Fruit fly (Drosophila melanogaster) whole organism, embryonic: ENCODE data around the gene bma.

Experiments used
- Antp ChIP-seq: fragments of 200-800 bp; sonication (Bioruptor generic); optimal IDR thresholded peaks from 3 replicates; lab custom pipeline; 2016; ENCODE audit warnings: missing biosample characterization, missing genetic modification characterization
- BEAF-32 ChIP-seq: fragments of 200-800 bp; sonication (Bioruptor generic); optimal IDR thresholded peaks from 3 replicates; lab custom pipeline; 2017; ENCODE audit warnings: missing biosample characterization, missing genetic modification characterization, mild to moderate bottlenecking, moderate library complexity, missing genetic modification reagents
- CG10274 ChIP-seq: fragments of 200-800 bp; sonication (Bioruptor generic); optimal IDR thresholded peaks from 3 replicates; lab custom pipeline; 2017; ENCODE audit warnings: missing biosample characterization, mild to moderate bottlenecking, missing genetic modification characterization
- CG10959 ChIP-seq: fragments of 200-800 bp; sonication (Bioruptor generic); IDR thresholded peaks from 2 replicates; pipeline ENCODE4 v1.3.6; 2022; ENCODE audit warnings: missing biosample characterization, missing genetic modification characterization
- CG10979 ChIP-seq: fragments of 200-800 bp; sonication (Bioruptor generic); optimal IDR thresholded peaks from 2 replicates; lab custom pipeline; 2018; ENCODE audit warnings: missing biosample characterization, mild to moderate bottlenecking, missing genetic modification characterization, moderate library complexity
- CG11723 ChIP-seq: fragments of 200-800 bp; sonication (Bioruptor generic); optimal IDR thresholded peaks from 2 replicates; lab custom pipeline; 2017; ENCODE audit warnings: missing biosample characterization, mild to moderate bottlenecking, missing genetic modification characterization
- CG12219 ChIP-seq: fragments of 200-800 bp; sonication (Bioruptor generic); optimal IDR thresholded peaks from 3 replicates; lab custom pipeline; 2018; ENCODE audit warnings: missing biosample characterization, mild to moderate bottlenecking, missing genetic modification characterization
- CG12659 ChIP-seq: fragments of 200-800 bp; sonication (Bioruptor generic); optimal IDR thresholded peaks from 3 replicates; lab custom pipeline; 2017; ENCODE audit warnings: mild to moderate bottlenecking, missing biosample characterization, missing genetic modification reagents, missing genetic modification characterization
- CG13894 ChIP-seq: fragments of 200-800 bp; sonication (Bioruptor generic); optimal IDR thresholded peaks from 3 replicates; lab custom pipeline; 2018; ENCODE audit warnings: missing biosample characterization, mild to moderate bottlenecking, missing genetic modification characterization, moderate library complexity
- CG14441 ChIP-seq: fragments of 200-800 bp; sonication (Bioruptor generic); IDR thresholded peaks from 2 replicates; pipeline ENCODE4 v1.3.6; 2022; ENCODE audit warnings: missing biosample characterization, missing genetic modification characterization
- CG1602 ChIP-seq: fragments of 200-800 bp; sonication (Bioruptor generic); optimal IDR thresholded peaks from 3 replicates; lab custom pipeline; 2016; ENCODE audit warnings: missing biosample characterization, missing genetic modification characterization
- CG16863 ChIP-seq: fragments of 200-800 bp; sonication (Bioruptor generic); optimal IDR thresholded peaks from 3 replicates; lab custom pipeline; 2016; ENCODE audit warnings: missing biosample characterization, missing genetic modification characterization
- CG17829 ChIP-seq: fragments of 200-800 bp; optimal IDR thresholded peaks from 2 replicates; lab custom pipeline; 2019; ENCODE audit warnings: missing biosample characterization, mild to moderate bottlenecking, missing genetic modification characterization, moderate library complexity
- CG1832 ChIP-seq: fragments of 200-800 bp; sonication (Bioruptor generic); optimal IDR thresholded peaks from 2 replicates; lab custom pipeline; 2017; ENCODE audit warnings: missing biosample characterization, mild to moderate bottlenecking, missing genetic modification characterization, inconsistent platforms
- CG2202 ChIP-seq: fragments of 200-800 bp; sonication (Bioruptor generic); optimal IDR thresholded peaks from 2 replicates; lab custom pipeline; 2018; ENCODE audit warnings: missing biosample characterization, mild to moderate bottlenecking, missing genetic modification characterization
- CG31441 ChIP-seq: fragments of 200-800 bp; sonication (Bioruptor generic); IDR thresholded peaks from 2 replicates; pipeline ENCODE4 v1.3.6; 2022; ENCODE audit warnings: missing biosample characterization, missing genetic modification characterization
- CG32532 ChIP-seq: fragments of 200-800 bp; sonication (Bioruptor generic); IDR thresholded peaks from 2 replicates; pipeline ENCODE4 v1.3.6; 2022; ENCODE audit warnings: missing biosample characterization, missing genetic modification characterization
- CG32767 ChIP-seq: fragments of 200-800 bp; sonication (Bioruptor generic); IDR thresholded peaks from 2 replicates; pipeline ENCODE4 v1.3.6; 2022; ENCODE audit warnings: missing biosample characterization, missing genetic modification characterization
- CG33213 ChIP-seq: fragments of 200-800 bp; sonication (Bioruptor generic); optimal IDR thresholded peaks from 3 replicates; lab custom pipeline; 2016; ENCODE audit warnings: missing biosample characterization, missing genetic modification characterization
- CG3838 ChIP-seq: fragments of 200-800 bp; sonication (Bioruptor generic); optimal IDR thresholded peaks from 3 replicates; lab custom pipeline; 2016; ENCODE audit warnings: missing biosample characterization, missing genetic modification characterization
- CG3847 ChIP-seq: fragments of 200-800 bp; sonication (Bioruptor generic); IDR thresholded peaks from 2 replicates; pipeline ENCODE4 v1.3.6; 2022; ENCODE audit warnings: missing biosample characterization, missing genetic modification characterization
- CG4404 ChIP-seq: fragments of 200-800 bp; sonication (Bioruptor generic); IDR thresholded peaks from 2 replicates; pipeline ENCODE4 v1.3.6; 2022; ENCODE audit warnings: missing biosample characterization, missing genetic modification characterization
- CG6854 ChIP-seq: fragments of 200-800 bp; sonication (Bioruptor generic); optimal IDR thresholded peaks from 3 replicates; lab custom pipeline; 2017; ENCODE audit warnings: missing biosample characterization, mild to moderate bottlenecking, missing genetic modification characterization
- Dip2 ChIP-seq: fragments of 200-800 bp; sonication (Bioruptor generic); IDR thresholded peaks from 2 replicates; pipeline ENCODE4 v1.3.6; 2022; ENCODE audit warnings: missing biosample characterization, missing genetic modification characterization
- Dll ChIP-seq: fragments of 200-800 bp; sonication (Bioruptor generic); IDR thresholded peaks from 4 replicates; pipeline ENCODE4 v1.3.6; 2022; ENCODE audit warnings: missing biosample characterization, missing genetic modification characterization; ENCODE audit not compliant: partially characterized antibody
- Doc3 ChIP-seq: fragments of 200-800 bp; sonication (Bioruptor generic); IDR thresholded peaks from 3 replicates; pipeline ENCODE4 v1.3.6; 2022; ENCODE audit warnings: missing biosample characterization, missing genetic modification characterization; ENCODE audit not compliant: partially characterized antibody
- E2f1 ChIP-seq: fragments of 200-800 bp; sonication (Bioruptor generic); IDR thresholded peaks from 2 replicates; pipeline ENCODE4 v1.3.6; 2022; ENCODE audit warnings: missing biosample characterization, missing genetic modification characterization
- Jarid2 ChIP-seq: fragments of 200-800 bp; sonication (Bioruptor generic); optimal IDR thresholded peaks from 3 replicates; lab custom pipeline; 2017; ENCODE audit warnings: mild to moderate bottlenecking, missing biosample characterization, missing genetic modification reagents, missing genetic modification characterization
- Lim3 ChIP-seq: fragments of 200-800 bp; sonication (Bioruptor generic); IDR thresholded peaks from 2 replicates; pipeline ENCODE4 v1.3.6; 2022; ENCODE audit warnings: missing biosample characterization, missing genetic modification characterization
- MTF-1 ChIP-seq: fragments of 200-800 bp; sonication (Bioruptor generic); optimal IDR thresholded peaks from 2 replicates; lab custom pipeline; 2018; ENCODE audit warnings: missing biosample characterization, mild to moderate bottlenecking, missing genetic modification characterization, borderline replicate concordance
- Max ChIP-seq: fragments of 200-800 bp; sonication (Bioruptor generic); optimal IDR thresholded peaks from 2 replicates; lab custom pipeline; 2016; ENCODE audit warnings: missing biosample characterization, mild to moderate bottlenecking, missing genetic modification characterization
- Mes4 ChIP-seq: fragments of 200-800 bp; sonication (Bioruptor generic); optimal IDR thresholded peaks from 2 replicates; lab custom pipeline; 2016; ENCODE audit warnings: missing biosample characterization, missing genetic modification characterization
- NFAT ChIP-seq: fragments of 200-800 bp; sonication (Bioruptor generic); IDR thresholded peaks from 2 replicates; pipeline ENCODE4 v1.3.6; 2022; ENCODE audit warnings: missing biosample characterization, missing genetic modification characterization
- Nf-YC ChIP-seq: fragments of 200-800 bp; optimal IDR thresholded peaks from 3 replicates; lab custom pipeline; 2019; ENCODE audit warnings: missing biosample characterization, mild to moderate bottlenecking, missing genetic modification characterization, moderate library complexity
- Opbp ChIP-seq: fragments of 200-800 bp; sonication (Bioruptor generic); IDR thresholded peaks from 3 replicates; pipeline ENCODE4 v1.3.6; 2022; ENCODE audit warnings: missing biosample characterization, missing genetic modification characterization; ENCODE audit not compliant: partially characterized antibody
- Optix ChIP-seq: fragments of 200-800 bp; sonication (Bioruptor generic); IDR thresholded peaks from 3 replicates; pipeline ENCODE4 v1.3.6; 2022; ENCODE audit warnings: missing biosample characterization, missing genetic modification characterization
- chif ChIP-seq, 2 experiments: fragments of 200-800 bp; sonication (Bioruptor generic); optimal IDR thresholded peaks; 3 replicates each; lab custom pipeline; 2016; ENCODE audit warnings: missing biosample characterization in 2 of 2, missing genetic modification characterization in 2 of 2
- crp ChIP-seq, 2 experiments: fragments of 200-800 bp; sonication (Bioruptor generic); optimal IDR thresholded peaks; 2 replicates in 1 of 2; 3 replicates in 1 of 2; lab custom pipeline; 2017; ENCODE audit warnings: missing biosample characterization in 2 of 2, missing genetic modification characterization in 2 of 2, mild to moderate bottlenecking in 1 of 2, moderate library complexity in 1 of 2
- exex ChIP-seq: fragments of 200-800 bp; sonication (Bioruptor generic); optimal IDR thresholded peaks from 4 replicates; lab custom pipeline; 2018; ENCODE audit warnings: missing biosample characterization, mild to moderate bottlenecking, missing genetic modification characterization, moderate library complexity
- h ChIP-seq: fragments of >200 bp; optimal IDR thresholded peaks from 2 replicates; lab custom pipeline; 2017
- inv ChIP-seq: fragments of 200-800 bp; sonication (Bioruptor generic); IDR thresholded peaks from 2 replicates; pipeline ENCODE4 v1.3.6; 2022; ENCODE audit warnings: missing biosample characterization, missing genetic modification characterization; ENCODE audit not compliant: partially characterized antibody
- jing ChIP-seq: fragments of 200-800 bp; sonication (Bioruptor generic); optimal IDR thresholded peaks from 2 replicates; lab custom pipeline; 2018; ENCODE audit warnings: missing biosample characterization, mild to moderate bottlenecking, missing genetic modification characterization
- onecut ChIP-seq: fragments of 200-800 bp; sonication (Bioruptor generic); IDR thresholded peaks from 2 replicates; pipeline ENCODE4 v1.3.6; 2022; ENCODE audit warnings: missing biosample characterization, missing genetic modification characterization
- pfk ChIP-seq: fragments of 200-800 bp; sonication (Bioruptor generic); optimal IDR thresholded peaks from 2 replicates; lab custom pipeline; 2018; ENCODE audit warnings: missing biosample characterization, mild to moderate bottlenecking, missing genetic modification characterization, moderate library complexity
- pnt ChIP-seq: fragments of 200-800 bp; sonication (Bioruptor generic); optimal IDR thresholded peaks from 3 replicates; lab custom pipeline; 2016; ENCODE audit warnings: missing biosample characterization, missing genetic modification characterization
- tna ChIP-seq: fragments of 200-800 bp; sonication (Bioruptor generic); IDR thresholded peaks from 2 replicates; pipeline ENCODE4 v1.3.6; 2022; ENCODE audit warnings: missing biosample characterization, missing genetic modification characterization; ENCODE audit not compliant: partially characterized antibody
- trem ChIP-seq: fragments of 200-800 bp; optimal IDR thresholded peaks from 3 replicates; lab custom pipeline; 2019; ENCODE audit warnings: missing biosample characterization, mild to moderate bottlenecking, missing genetic modification characterization, moderate library complexity
- tup ChIP-seq: fragments of 200-800 bp; sonication (Bioruptor generic); optimal IDR thresholded peaks from 2 replicates; lab custom pipeline; 2016; ENCODE audit warnings: missing biosample characterization, mild to moderate bottlenecking, missing genetic modification characterization, moderate library complexity
- tx ChIP-seq: fragments of 200-800 bp; sonication (Bioruptor generic); optimal IDR thresholded peaks from 2 replicates; lab custom pipeline; 2016; ENCODE audit warnings: missing biosample characterization, missing genetic modification characterization

Gene bma

DNA sequence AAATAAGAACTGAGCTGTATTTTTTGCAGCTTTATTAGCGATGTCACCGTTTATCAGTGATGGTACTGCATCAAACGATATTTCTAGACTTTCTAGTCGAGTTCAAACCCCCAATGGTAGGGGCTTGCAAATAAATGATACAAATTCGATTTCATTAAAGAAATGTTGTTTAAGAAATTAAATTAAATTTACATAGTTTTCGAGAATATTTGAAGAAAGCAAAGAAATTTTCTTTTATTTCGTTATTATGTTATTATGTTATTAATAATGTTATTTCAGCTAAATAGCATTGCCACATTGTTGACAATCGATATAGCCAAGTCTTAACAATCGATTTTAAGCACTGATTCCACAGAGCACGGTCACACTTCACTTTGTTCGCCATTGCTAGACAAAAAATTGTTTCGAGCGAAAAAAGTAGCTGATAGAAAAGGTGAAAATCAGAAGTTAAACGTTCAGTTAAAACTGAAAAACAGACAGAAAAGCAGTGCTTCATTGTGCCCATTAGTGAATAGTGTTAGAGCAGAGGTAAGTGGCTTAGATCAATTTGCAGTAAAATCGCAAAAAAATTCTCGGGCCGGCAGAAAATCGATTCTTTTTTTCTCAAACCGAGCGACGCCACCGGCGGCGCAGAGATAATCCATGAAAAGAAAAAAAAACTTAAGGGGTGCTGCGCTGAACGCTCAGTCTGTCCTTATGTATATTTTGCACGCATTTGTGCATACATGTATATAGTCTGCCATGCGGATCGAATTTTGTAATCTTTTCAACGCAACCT lies 43.5 kb upstream of the bma start, which contains the start of the genes iPLA2-VIA and Ciz1 (continued):
- TF ChIP-seq tx (GFP tag; lab: Kevin White, UChicago): no peak
- TF ChIP-seq Lim3 (GFP tag; lab: Robert Waterston, UW): no peak
- TF ChIP-seq h (lab: Kevin White, UChicago): no peak
- TF ChIP-seq CG16863 (GFP tag; lab: Kevin White, UChicago): no peak
- TF ChIP-seq Doc3 (GFP tag; lab: Robert Waterston, UW): peak; percentile 66
- TF ChIP-seq Antp: peak; percentile 38
- TF ChIP-seq Mes4 (GFP tag; lab: Kevin White, UChicago): no peak
- TF ChIP-seq CG12219 (GFP tag; lab: Kevin White, UChicago): no peak
- TF ChIP-seq MTF-1: no peak
- TF ChIP-seq pfk (GFP tag; lab: Kevin White, UChicago): no peak
- no peak for TF ChIP-seq crp (GFP tag; optimal IDR thresholded peaks at IDR 0.05; lab: Kevin White, UChicago)
- TF ChIP-seq BEAF-32 (GFP tag; lab: Kevin White, UChicago): peak; percentile 92
- TF ChIP-seq CG1832 (GFP tag; lab: Kevin White, UChicago): no peak
- no peak for TF ChIP-seq jing (GFP tag; lab: Kevin White, UChicago)
- peak; percentile 83 for TF ChIP-seq trem (tag; lab: Kevin White, UChicago)
- TF ChIP-seq CG33213 (GFP tag; lab: Kevin White, UChicago): peak; percentile 25
- TF ChIP-seq CG12659 (GFP tag; lab: Kevin White, UChicago): peak; percentile 84
- no peak for TF ChIP-seq tup
- no peak for TF ChIP-seq CG13894 (tag; lab: Kevin White, UChicago)
- 0 out of 2 replicates have a peak, but pooled peaks have one; percentile 30 for TF ChIP-seq tna (GFP tag; lab: Robert Waterston, UW)
- peak; percentile 72 for TF ChIP-seq inv (GFP tag; lab: Robert Waterston, UW)
- TF ChIP-seq NFAT (GFP tag; lab: Robert Waterston, UW): no peak
- peak; percentile 92 for TF ChIP-seq onecut (GFP tag; lab: Robert Waterston, UW)
- 0 out of 2 replicates have a peak, but pooled peaks have one; percentile 9 for TF ChIP-seq CG14441
- no peak for TF ChIP-seq CG11723 (GFP tag; lab: Kevin White, UChicago)
- no peak for TF ChIP-seq chif (GFP tag; optimal IDR thresholded peaks at IDR 0.05; lab: Kevin White, UChicago)
- peak; percentile 50 for TF ChIP-seq Nf-YC (tag; lab: Kevin White, UChicago)
- peak; percentile 83 for TF ChIP-seq Dll (GFP tag; lab: Robert Waterston, UW)
- TF ChIP-seq CG3838 (GFP tag; lab: Kevin White, UChicago): no peak
- TF ChIP-seq CG10274 (GFP tag; lab: Kevin White, UChicago): no peak
- no peak for TF ChIP-seq CG3847 (GFP tag; lab: Robert Waterston, UW)
- peak; percentile 42 for TF ChIP-seq Max (GFP tag; lab: Kevin White, UChicago)
- TF ChIP-seq CG10959 (GFP tag; lab: Robert Waterston, UW): no peak
- peak; percentile 8 for TF ChIP-seq CG1602
- TF ChIP-seq CG17829 (tag; lab: Kevin White, UChicago): peak; percentile 52
- TF ChIP-seq pnt (GFP tag; lab: Kevin White, UChicago): peak; percentile 14
- peak; percentile 24 for TF ChIP-seq exex (tag; lab: Kevin White, UChicago)
- no peak for TF ChIP-seq E2f1 (GFP tag; lab: Robert Waterston, UW)
- TF ChIP-seq Dip2 (GFP tag; lab: Robert Waterston, UW): no peak
- TF ChIP-seq CG32767 (GFP tag; lab: Robert Waterston, UW): no peak
- TF ChIP-seq CG32532 (GFP tag; lab: Robert Waterston, UW): no peak
- TF ChIP-seq CG6854 (GFP tag; lab: Kevin White, UChicago): no peak
- no peak for TF ChIP-seq CG2202 (tag; lab: Kevin White, UChicago)
- peak; percentile 70; the same call in 2 of the 3 replicates for TF ChIP-seq Opbp (GFP tag; lab: Robert Waterston, UW)
- no peak for TF ChIP-seq Optix
- peak; percentile 14 for TF ChIP-seq CG10979 (tag; lab: Kevin White, UChicago)
- no peak for TF ChIP-seq CG31441 (GFP tag; lab: Robert Waterston, UW)
- TF ChIP-seq Jarid2: no peak
- no peak for TF ChIP-seq CG4404 (GFP tag; lab: Robert Waterston, UW)
